Fruit fly (Drosophila melanogaster): ENCODE data around the gene CstF50.

DNA sequence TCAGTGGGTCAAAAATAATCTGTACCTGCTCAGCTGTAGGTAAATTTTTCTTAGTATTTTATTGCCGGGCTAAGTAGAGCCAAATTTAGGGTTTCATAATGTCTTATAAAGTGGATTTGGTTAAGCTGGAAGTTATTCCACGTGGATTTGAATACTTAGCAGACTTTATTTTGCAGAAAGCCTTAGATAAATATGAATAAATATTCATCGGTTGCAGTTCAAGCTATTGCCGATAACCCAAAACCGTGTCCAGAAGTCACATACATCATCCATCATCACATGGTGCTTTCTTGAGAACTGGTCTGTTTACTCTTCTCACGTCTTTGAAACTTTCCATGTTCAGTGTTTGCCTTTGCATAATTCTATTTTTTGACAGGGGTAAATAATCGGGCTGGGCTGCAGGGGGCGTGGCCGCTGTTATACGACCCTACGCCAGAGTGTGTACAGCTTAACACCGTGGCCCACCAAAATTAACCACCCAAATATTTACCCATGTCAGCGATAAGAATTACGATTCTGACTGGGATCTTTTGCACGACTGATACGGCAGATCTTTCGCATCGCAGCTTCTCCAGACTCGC is 21.9 kb upstream of the CstF50 start, which contains the start of gene CG2187:
- no peak for TF ChIP-seq CG8478 (optimal IDR thresholded peaks at IDR 0.05)
- TF ChIP-seq EcR (GFP tag; optimal IDR thresholded peaks at IDR 0.05), result no peak
- TF ChIP-seq psq (optimal IDR thresholded peaks at IDR 0.05), result no peak
